Worm (Caenorhabditis elegans) whole organism, L4 larva: ENCODE data around the gene imph-1.
A peak's percentile ranks its signal among the peaks of the same experiment; 100 is the strongest.

ENCODE experiments used
- F10B5.3 ChIP-seq: sonication (generic microtip); optimal IDR thresholded peaks from 2 replicates; lab custom pipeline; 2016; ENCODE audit warnings: mild to moderate bottlenecking, missing genetic modification characterization, missing compliant biosample characterization
- F37D6.2 ChIP-seq: sonication (generic microtip); optimal IDR thresholded peaks from 2 replicates; lab custom pipeline; 2016; ENCODE audit warnings: mild to moderate bottlenecking, missing genetic modification characterization, missing compliant biosample characterization
- F44E2.7 ChIP-seq: fragments of 200-800 bp; sonication (Bioruptor generic); IDR thresholded peaks from 2 replicates; pipeline ENCODE4 v2.1.2; 2022; ENCODE audit warnings: missing genetic modification characterization, missing compliant biosample characterization
- T20F7.1 ChIP-seq: fragments of 200-800 bp; sonication (Bioruptor generic); optimal IDR thresholded peaks from 2 replicates; lab custom pipeline; 2018; ENCODE audit warnings: mild to moderate bottlenecking, missing genetic modification characterization, missing compliant biosample characterization
- Y105C5A.15 ChIP-seq: fragments of 200-800 bp; sonication (Bioruptor generic); IDR thresholded peaks from 2 replicates; pipeline ENCODE4 v1.3.6; 2022; ENCODE audit warnings: missing genetic modification characterization, missing compliant biosample characterization
- aha-1 ChIP-seq: fragments of 150-350 bp; peaks from one replicate; lab custom pipeline; 2014; ENCODE audit warnings: missing biosample characterization, missing genetic modification characterization
- ama-1 ChIP-seq: fragments of 150-350 bp; optimal IDR thresholded peaks from 2 replicates; lab custom pipeline; 2014; ENCODE audit warnings: inconsistent platforms, mixed read lengths
- arid-1 ChIP-seq: fragments of 200-800 bp; sonication (Bioruptor generic); conservative IDR thresholded peaks from 2 replicates; pipeline ENCODE4 v1.3.6; 2022; ENCODE audit warnings: missing genetic modification reagents, missing genetic modification characterization, missing compliant biosample characterization
- attf-4 ChIP-seq: sonication (generic microtip); optimal IDR thresholded peaks from 3 replicates; lab custom pipeline; 2017; ENCODE audit warnings: missing biosample characterization, missing genetic modification characterization
- ceh-32 ChIP-seq: sonication (generic microtip); optimal IDR thresholded peaks from 2 replicates; lab custom pipeline; 2016; ENCODE audit warnings: mild to moderate bottlenecking, missing genetic modification characterization, missing compliant biosample characterization; ENCODE audit not compliant: poor library complexity
- ceh-44 ChIP-seq: fragments of 200-800 bp; sonication (Bioruptor generic); IDR thresholded peaks from 2 replicates; pipeline ENCODE4 v1.3.6; 2022; ENCODE audit warnings: missing genetic modification reagents, missing genetic modification characterization, missing compliant biosample characterization
- ceh-82 ChIP-seq: sonication (generic microtip); optimal IDR thresholded peaks from 2 replicates; lab custom pipeline; 2017; ENCODE audit warnings: missing biosample characterization, missing genetic modification characterization
- cey-2 ChIP-seq: sonication (generic microtip); optimal IDR thresholded peaks from 3 replicates; lab custom pipeline; 2017; ENCODE audit warnings: missing genetic modification characterization, mild to moderate bottlenecking, missing compliant biosample characterization, antibody characterized with exemption, borderline replicate concordance; ENCODE audit not compliant: insufficient read depth
- daf-12 ChIP-seq: fragments of 150-350 bp; optimal IDR thresholded peaks from 2 replicates; lab custom pipeline; 2014; ENCODE audit warnings: missing biosample characterization, missing genetic modification reagents, missing genetic modification characterization
- daf-16 ChIP-seq, 3 experiments: sonication (generic microtip); optimal IDR thresholded peaks; 2 replicates each; lab custom pipeline; 2016 to 2017; ENCODE audit warnings: missing genetic modification characterization in 3 of 3, missing genetic modification reagents in 3 of 3, mild to moderate bottlenecking in 2 of 3, missing compliant biosample characterization in 2 of 3, missing biosample characterization in 1 of 3, moderate library complexity in 1 of 3
- daf-19 ChIP-seq: fragments of 200-800 bp; sonication (Bioruptor generic); conservative IDR thresholded peaks from 2 replicates; pipeline ENCODE4 v1.3.6; 2022; ENCODE audit warnings: missing genetic modification characterization, missing compliant biosample characterization
- dmd-9 ChIP-seq: fragments of 200-800 bp; sonication (Bioruptor generic); IDR thresholded peaks from 2 replicates; pipeline ENCODE4 v1.3.6; 2022; ENCODE audit warnings: missing genetic modification reagents, missing genetic modification characterization, missing compliant biosample characterization
- dpl-1 ChIP-seq: fragments of 150-350 bp; optimal IDR thresholded peaks from 2 replicates; lab custom pipeline; 2014; ENCODE audit warnings: missing biosample characterization, missing genetic modification reagents, missing genetic modification characterization
- duxl-1 ChIP-seq: sonication (generic microtip); optimal IDR thresholded peaks from 2 replicates; lab custom pipeline; 2016; ENCODE audit warnings: mild to moderate bottlenecking, missing genetic modification characterization, moderate library complexity, missing compliant biosample characterization; ENCODE audit not compliant: poor library complexity
- dve-1 ChIP-seq: sonication (generic microtip); optimal IDR thresholded peaks from 2 replicates; lab custom pipeline; 2017; ENCODE audit warnings: antibody characterized with exemption, mild to moderate bottlenecking, missing genetic modification characterization, missing compliant biosample characterization; ENCODE audit not compliant: insufficient read depth
- egl-27 ChIP-seq: sonication (generic microtip); optimal IDR thresholded peaks from 3 replicates; lab custom pipeline; 2017; ENCODE audit warnings: missing biosample characterization, missing genetic modification reagents, missing genetic modification characterization
- gei-8 ChIP-seq: fragments of 200-800 bp; sonication (Bioruptor generic); optimal IDR thresholded peaks from 2 replicates; lab custom pipeline; 2018; ENCODE audit warnings: mild to moderate bottlenecking, missing genetic modification characterization, missing compliant biosample characterization
- hlh-11 ChIP-seq: fragments of 200-800 bp; sonication (Bioruptor generic); optimal IDR thresholded peaks from 2 replicates; lab custom pipeline; 2018; ENCODE audit warnings: mild to moderate bottlenecking, missing genetic modification characterization, missing compliant biosample characterization
- lim-7 ChIP-seq: fragments of 200-800 bp; sonication (Bioruptor generic); IDR thresholded peaks from 2 replicates; pipeline ENCODE4 v1.3.6; 2022; ENCODE audit warnings: missing genetic modification characterization, missing compliant biosample characterization
- lin-1 ChIP-seq: fragments of 200-800 bp; sonication (Bioruptor generic); IDR thresholded peaks from 2 replicates; pipeline ENCODE4 v1.3.6; 2022; ENCODE audit warnings: missing genetic modification reagents, missing genetic modification characterization, missing compliant biosample characterization
- madf-5 ChIP-seq, 2 experiments: fragments of 200-800 bp; sonication (Bioruptor generic); IDR thresholded peaks; 2 replicates each; pipeline ENCODE4 v1.3.6; 2022; ENCODE audit warnings: missing compliant biosample characterization in 2 of 2, missing genetic modification characterization in 2 of 2
- mdt-29 ChIP-seq: fragments of 200-800 bp; sonication (Bioruptor generic); IDR thresholded peaks from 2 replicates; pipeline ENCODE4 v1.3.6; 2022; ENCODE audit warnings: missing genetic modification reagents, missing genetic modification characterization, missing compliant biosample characterization
- mep-1 ChIP-seq: fragments of 150-350 bp; sonication (generic microtip); optimal IDR thresholded peaks from 3 replicates; lab custom pipeline; 2014; ENCODE audit warnings: missing biosample characterization, missing genetic modification characterization
- mxl-3 ChIP-seq: fragments of 200-800 bp; sonication (Bioruptor generic); optimal IDR thresholded peaks from 2 replicates; lab custom pipeline; 2018; ENCODE audit warnings: mild to moderate bottlenecking, missing genetic modification characterization, missing compliant biosample characterization
- nhr-11 ChIP-seq: fragments of 150-350 bp; optimal IDR thresholded peaks from 2 replicates; lab custom pipeline; 2014; ENCODE audit warnings: missing biosample characterization, missing genetic modification characterization
- nhr-111 ChIP-seq: fragments of 200-800 bp; sonication (Bioruptor generic); optimal IDR thresholded peaks from 2 replicates; lab custom pipeline; 2018; ENCODE audit warnings: mild to moderate bottlenecking, missing genetic modification characterization, missing compliant biosample characterization
- nhr-237 ChIP-seq: sonication (generic microtip); optimal IDR thresholded peaks from 2 replicates; lab custom pipeline; 2017; ENCODE audit warnings: missing biosample characterization, missing genetic modification characterization
- nhr-25 ChIP-seq: sonication (generic microtip); optimal IDR thresholded peaks from 2 replicates; lab custom pipeline; 2017; ENCODE audit warnings: missing genetic modification characterization, mild to moderate bottlenecking, missing compliant biosample characterization, antibody characterized with exemption, moderate library complexity, borderline replicate concordance; ENCODE audit not compliant: insufficient read depth
- nhr-28 ChIP-seq: fragments of 150-350 bp; optimal IDR thresholded peaks from 2 replicates; lab custom pipeline; 2014; ENCODE audit warnings: missing biosample characterization, missing genetic modification characterization
- nhr-42 ChIP-seq: fragments of 200-800 bp; sonication (Bioruptor generic); IDR thresholded peaks from 2 replicates; pipeline ENCODE4 v1.3.6; 2022; ENCODE audit warnings: missing genetic modification characterization, missing compliant biosample characterization
- nhr-6 ChIP-seq: fragments of 150-350 bp; optimal IDR thresholded peaks from 2 replicates; lab custom pipeline; 2014; ENCODE audit warnings: missing biosample characterization, missing genetic modification characterization
- pha-4 ChIP-seq, 2 experiments: fragments of 150-350 bp in 1 of 2; fragments of 200-800 bp in 1 of 2; sonication (Bioruptor generic) in 1 of 2; IDR thresholded peaks in 1 of 2; optimal IDR thresholded peaks in 1 of 2; 2 replicates each; pipeline versions ENCODE4 v1.3.6 to Lab custom; 2014 to 2022; ENCODE audit warnings: missing genetic modification characterization in 2 of 2, missing genetic modification reagents in 2 of 2, missing biosample characterization in 1 of 2, missing compliant biosample characterization in 1 of 2
- pqm-1 ChIP-seq: sonication (generic microtip); optimal IDR thresholded peaks from 2 replicates; lab custom pipeline; 2017; ENCODE audit warnings: missing biosample characterization, missing genetic modification characterization
- rbr-2 ChIP-seq: sonication (generic microtip); optimal IDR thresholded peaks from 2 replicates; lab custom pipeline; 2016; ENCODE audit warnings: missing genotype, missing genetic modification characterization, missing compliant biosample characterization
- sdz-12 ChIP-seq: fragments of 200-800 bp; sonication (Bioruptor generic); optimal IDR thresholded peaks from 2 replicates; lab custom pipeline; 2018; ENCODE audit warnings: mild to moderate bottlenecking, missing genetic modification characterization, missing compliant biosample characterization
- set-16 ChIP-seq: fragments of 200-800 bp; sonication (Bioruptor generic); IDR thresholded peaks from 2 replicates; pipeline ENCODE4 v1.3.6; 2022; ENCODE audit warnings: missing genetic modification reagents, missing genetic modification characterization, missing compliant biosample characterization
- skn-1 ChIP-seq: fragments of 150-350 bp; optimal IDR thresholded peaks from 2 replicates; lab custom pipeline; 2014; ENCODE audit warnings: missing biosample characterization, missing genetic modification characterization
- snpc-4 ChIP-seq: fragments of 150-350 bp; optimal IDR thresholded peaks from 2 replicates; lab custom pipeline; 2014; ENCODE audit warnings: missing biosample characterization, missing genetic modification characterization
- spr-1 ChIP-seq: sonication (generic microtip); optimal IDR thresholded peaks from 2 replicates; lab custom pipeline; 2016; ENCODE audit warnings: mild to moderate bottlenecking, missing genetic modification characterization, missing compliant biosample characterization
- unc-39 ChIP-seq: sonication (generic microtip); optimal IDR thresholded peaks from 2 replicates; lab custom pipeline; 2017; ENCODE audit warnings: missing biosample characterization, missing genetic modification characterization
- vab-7 ChIP-seq: fragments of 200-800 bp; sonication (Bioruptor generic); IDR thresholded peaks from 2 replicates; pipeline ENCODE4 v1.3.6; 2022; ENCODE audit warnings: missing genetic modification reagents, missing genetic modification characterization, missing compliant biosample characterization
- zfp-3 ChIP-seq: fragments of 200-800 bp; sonication (Bioruptor generic); conservative IDR thresholded peaks from 2 replicates; pipeline ENCODE4 v1.3.6; 2022; ENCODE audit warnings: missing genetic modification reagents, missing genetic modification characterization, missing compliant biosample characterization
- zip-11 ChIP-seq: fragments of 200-800 bp; sonication (Bioruptor generic); IDR thresholded peaks from 2 replicates; pipeline ENCODE4 v1.3.6; 2022; ENCODE audit warnings: missing genetic modification characterization, missing compliant biosample characterization
- zip-2 ChIP-seq: fragments of 150-350 bp; optimal IDR thresholded peaks from 2 replicates; lab custom pipeline; 2014; ENCODE audit warnings: missing biosample characterization, missing genetic modification characterization

Gene imph-1

DNA sequence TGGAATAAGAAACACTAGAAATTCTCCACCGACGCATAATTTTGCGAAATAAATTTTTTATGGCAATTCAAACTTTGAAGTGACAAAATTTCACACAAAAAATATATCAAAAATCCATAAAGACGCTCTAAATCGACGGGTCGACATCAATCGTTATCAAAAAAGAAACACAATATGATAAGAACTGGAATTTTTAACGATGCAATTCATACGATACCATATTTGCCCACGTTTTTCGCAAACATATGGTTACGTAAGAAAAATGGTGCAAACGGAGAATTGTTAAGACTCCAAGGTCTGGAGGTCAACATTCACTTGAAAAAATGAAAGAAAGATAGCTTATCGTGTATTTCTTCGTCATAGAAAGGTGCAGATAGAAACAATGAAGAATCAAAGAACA lies 47.3 kb upstream of the imph-1 start (continued):
- no peak for TF ChIP-seq madf-5 (GFP tag; IDR thresholded peaks at IDR 0.05; lab: Robert Waterston, UW)
- TF ChIP-seq duxl-1, result no peak
- no peak for TF ChIP-seq nhr-11 (tag; lab: Kevin White, UChicago)
- no peak for TF ChIP-seq snpc-4 (tag; lab: Kevin White, UChicago)
- no peak for TF ChIP-seq mep-1 (tag; lab: Kevin White, UChicago)
- no peak for TF ChIP-seq mxl-3
- TF ChIP-seq F37D6.2, result no peak
- TF ChIP-seq mdt-29 (GFP tag; lab: Robert Waterston, UW), result no peak
- TF ChIP-seq cey-2 (tag; lab: Kevin White, UChicago), result no peak
- no peak for TF ChIP-seq egl-27 (tag; lab: Kevin White, UChicago)
- TF ChIP-seq dve-1, result peak; percentile 41
- no peak for TF ChIP-seq attf-4 (tag; lab: Kevin White, UChicago)
- TF ChIP-seq spr-1 (tag; lab: Kevin White, UChicago), result no peak
- no peak for TF ChIP-seq ceh-44
- no peak for TF ChIP-seq zip-11 (GFP tag; lab: Robert Waterston, UW)
- no peak for TF ChIP-seq nhr-42
- TF ChIP-seq set-16, result no peak
- no peak for TF ChIP-seq gei-8
- no peak for TF ChIP-seq vab-7 (GFP tag; lab: Robert Waterston, UW)
- TF ChIP-seq lim-7 (GFP tag; lab: Robert Waterston, UW), result no peak
- TF ChIP-seq daf-19 (GFP tag; lab: Robert Waterston, UW), result no peak
- peak; percentile 80 for TF ChIP-seq nhr-28 (tag; lab: Kevin White, UChicago)
- no peak for TF ChIP-seq dpl-1 (GFP tag; lab: Kevin White, UChicago)
- TF ChIP-seq zfp-3 (GFP tag; lab: Robert Waterston, UW), result no peak
- no peak for TF ChIP-seq skn-1 (tag; lab: Kevin White, UChicago)
- TF ChIP-seq nhr-25 (tag; lab: Kevin White, UChicago), result no peak
- TF ChIP-seq nhr-6, result no peak
- TF ChIP-seq lin-1 (GFP tag; lab: Robert Waterston, UW), result no peak
- TF ChIP-seq daf-16 (GFP tag; optimal IDR thresholded peaks at IDR 0.05; lab: Kevin White, UChicago), result no peak
- TF ChIP-seq daf-16 (tag; optimal IDR thresholded peaks at IDR 0.05; lab: Kevin White, UChicago), result peak; percentile 49
- TF ChIP-seq unc-39, result no peak
- TF ChIP-seq ceh-32 (tag; lab: Kevin White, UChicago), result no peak
- TF ChIP-seq rbr-2, result no peak
- TF ChIP-seq zip-2 (tag; lab: Kevin White, UChicago), result no peak
- TF ChIP-seq T20F7.1 (GFP tag; lab: Kevin White, UChicago), result peak; percentile 13

DNA sequence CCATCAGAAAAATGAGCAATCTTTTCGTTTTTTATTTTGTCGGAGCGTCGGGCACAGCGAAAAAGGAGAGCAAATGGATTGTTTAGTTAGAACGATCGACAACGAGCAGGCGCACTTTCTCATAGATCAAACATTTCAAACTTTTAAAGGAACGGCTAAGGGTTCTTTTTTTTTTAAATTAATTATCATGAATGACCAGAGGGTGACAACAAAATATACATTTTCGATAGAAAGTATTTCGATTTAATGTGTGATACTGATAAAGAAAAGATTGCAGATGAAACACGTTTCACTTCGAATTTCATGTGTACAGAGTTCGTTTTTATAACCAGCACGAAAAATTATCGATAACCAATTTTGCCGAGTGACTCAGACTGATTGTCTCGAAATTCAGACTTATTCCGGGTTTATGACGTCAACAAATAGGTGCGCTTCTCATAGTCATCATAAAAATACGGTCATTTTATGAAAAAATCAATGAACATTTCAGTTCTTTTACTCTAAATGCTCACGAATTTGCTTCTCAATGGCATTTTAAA lies 46.8 kb upstream of the imph-1 start:
- no peak for TF ChIP-seq unc-39
- TF ChIP-seq F44E2.7 (GFP tag; lab: Robert Waterston, UW), result no peak
- peak; percentile 73 for TF ChIP-seq nhr-28 (tag; lab: Kevin White, UChicago)
- no peak for TF ChIP-seq ceh-82 (tag; lab: Kevin White, UChicago)
- TF ChIP-seq hlh-11, result peak; percentile 75
- no peak for TF ChIP-seq arid-1 (GFP tag; lab: Robert Waterston, UW)
- TF ChIP-seq Y105C5A.15 (GFP tag; lab: Robert Waterston, UW), result no peak
- TF ChIP-seq ceh-32 (tag; lab: Kevin White, UChicago), result no peak
- 0 out of 2 replicates have a peak, but pooled peaks have one; percentile 6 for TF ChIP-seq pha-4 (GFP tag; IDR thresholded peaks at IDR 0.05; lab: Robert Waterston, UW)
- TF ChIP-seq pha-4 (tag; optimal IDR thresholded peaks at IDR 0.05; lab: Kevin White, UChicago), result no peak
- TF ChIP-seq pqm-1 (tag; lab: Kevin White, UChicago), result peak; percentile 75
- TF ChIP-seq dve-1, result peak; percentile 32
- TF ChIP-seq ama-1 (lab: Kevin White, UChicago), result no peak
- no peak for TF ChIP-seq lim-7 (GFP tag; lab: Robert Waterston, UW)
- TF ChIP-seq nhr-42, result no peak
- TF ChIP-seq sdz-12, result no peak
- TF ChIP-seq lin-1 (GFP tag; lab: Robert Waterston, UW), result peak; percentile 9; the same call in 1 of the 2 replicates
- TF ChIP-seq nhr-237 (tag; lab: Kevin White, UChicago), result no peak
- TF ChIP-seq mxl-3, result peak; percentile 5
- TF ChIP-seq dmd-9, result no peak
- no peak for TF ChIP-seq nhr-111 (GFP tag; lab: Kevin White, UChicago)
- TF ChIP-seq spr-1 (tag; lab: Kevin White, UChicago), result no peak
- no peak for TF ChIP-seq F10B5.3 (tag; lab: Kevin White, UChicago)
- peak; percentile 93 for TF ChIP-seq aha-1
- no peak for TF ChIP-seq daf-12 (tag; lab: Kevin White, UChicago)
- TF ChIP-seq zfp-3 (GFP tag; lab: Robert Waterston, UW), result no peak
- no peak for TF ChIP-seq daf-16 (GFP tag; optimal IDR thresholded peaks at IDR 0.05; lab: Kevin White, UChicago)
- peak; percentile 75 for TF ChIP-seq daf-16 (tag; optimal IDR thresholded peaks at IDR 0.05; lab: Kevin White, UChicago)
